Worm (Caenorhabditis elegans) whole organism, late embryonic: ENCODE data around the gene rpc-2.

Experiments used
- ceh-24 ChIP-seq: sonication (generic microtip); optimal IDR thresholded peaks from 2 replicates; lab custom pipeline; 2016; ENCODE audit warnings: mild to moderate bottlenecking, missing genetic modification characterization, missing compliant biosample characterization

Gene rpc-2

DNA sequence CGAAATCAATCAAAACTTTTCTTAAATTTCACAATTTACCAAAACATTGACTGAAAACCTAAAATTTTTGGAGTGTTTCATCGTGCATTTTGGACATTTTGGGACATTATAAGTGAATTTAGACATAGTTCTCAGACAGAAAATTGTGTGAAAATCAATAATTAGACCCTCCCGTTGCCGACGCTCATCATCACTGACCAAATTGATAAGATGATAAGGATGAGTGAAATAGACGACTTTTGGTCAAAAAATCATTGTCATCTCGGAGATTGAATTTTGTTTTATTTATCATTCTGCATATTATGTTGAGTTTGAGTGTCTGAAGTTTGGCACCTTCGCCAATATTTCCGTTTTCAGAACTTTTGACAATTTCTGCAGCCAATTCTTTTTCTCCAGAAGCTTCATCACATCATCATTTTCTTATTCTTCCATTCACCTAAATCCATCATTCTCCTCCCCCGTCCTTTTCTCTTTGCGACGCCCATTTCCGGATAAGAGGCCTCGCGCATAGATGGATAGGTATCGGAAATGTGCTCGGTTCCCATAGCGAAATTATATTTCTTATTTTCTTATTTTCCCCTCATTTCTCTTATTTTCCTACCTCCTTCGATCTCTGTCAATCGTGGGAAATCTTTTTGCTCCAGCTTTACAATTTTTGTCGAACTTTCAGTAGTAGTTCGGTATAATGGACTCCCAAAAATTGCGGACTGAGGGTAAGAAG is 54.6 kb downstream of the rpc-2 start, which contains the start of gene bas-1:
bas-1 (plus strand) TSS at position 671 of the 721 bp plus-strand sequence.
- TF ChIP-seq ceh-24 (tag; lab: Kevin White, UChicago) = no peak
